Fruit fly (Drosophila melanogaster): ENCODE results near the gene Cip4.

Gene Cip4

DNA sequence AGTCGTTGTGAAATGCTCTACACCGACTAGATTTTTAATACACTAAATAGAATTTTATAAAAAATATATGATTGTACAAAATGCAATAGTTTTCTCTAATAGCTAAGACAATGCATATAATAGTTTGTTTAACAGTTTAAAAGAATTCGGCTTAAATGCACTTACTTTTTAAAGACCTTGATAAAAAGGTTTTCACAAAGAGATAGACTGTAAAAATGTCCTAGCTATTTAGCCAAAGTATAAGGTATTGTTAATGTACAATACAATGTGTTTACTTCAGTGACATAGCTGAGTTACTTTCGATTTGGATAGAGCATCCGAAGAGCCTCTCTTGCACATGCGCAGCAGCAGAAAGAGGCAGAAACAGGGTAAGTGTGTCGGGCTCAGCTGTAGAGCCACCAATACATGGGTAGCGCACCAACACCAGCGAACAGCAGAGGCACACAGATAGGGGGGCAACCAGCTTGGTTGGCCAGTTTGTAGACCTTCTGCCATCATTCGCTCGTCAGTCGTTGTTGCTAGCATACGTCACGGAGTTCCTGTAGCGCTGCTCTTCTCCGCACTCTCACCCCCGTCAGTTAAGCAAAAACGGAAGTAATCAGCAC lies 42.9 kb upstream of the Cip4 start, which contains the start of gene TP53INP (continued):
- TF ChIP-seq CG6854 (GFP tag; optimal IDR thresholded peaks at IDR 0.05) (peak; percentile 65), Eip93F (GFP tag; optimal IDR thresholded peaks at IDR 0.05) (peak; percentile 57), OdsH (GFP tag; optimal IDR thresholded peaks at IDR 0.05) (peak; percentile 91), pdm3 (GFP tag; optimal IDR thresholded peaks at IDR 0.05) (peak; percentile 88), CG3919 (GFP tag; optimal IDR thresholded peaks at IDR 0.05) (peak; percentile 90), CG1621 (tag; optimal IDR thresholded peaks at IDR 0.05) (peak; percentile 82), CG6276 (GFP tag; optimal IDR thresholded peaks at IDR 0.05) (peak; percentile 90), salr (GFP tag; optimal IDR thresholded peaks at IDR 0.05) (peak; percentile 80 to 93), CG4318 (GFP tag; optimal IDR thresholded peaks at IDR 0.05) (peak; percentile 89), CG6163 (GFP tag; IDR thresholded peaks at IDR 0.05) (peak; percentile 70; the same call in 2 of the 3 replicates), dac (GFP tag; optimal IDR thresholded peaks at IDR 0.05) (peak; percentile 72), achi (GFP tag; optimal IDR thresholded peaks at IDR 0.05) (peak; percentile 91), spab (GFP tag; optimal IDR thresholded peaks at IDR 0.05) (peak; percentile 91), Smox (GFP tag; optimal IDR thresholded peaks at IDR 0.05) (peak; percentile 82), CG31627 (GFP tag; optimal IDR thresholded peaks at IDR 0.05) (peak; percentile 75), eg (GFP tag; IDR thresholded peaks at IDR 0.05) (peak; percentile 58), CG32006 (GFP tag; optimal IDR thresholded peaks at IDR 0.05) (peak; percentile 96), Hr38 (GFP tag; optimal IDR thresholded peaks at IDR 0.05) (no peak), topi (GFP tag; optimal IDR thresholded peaks at IDR 0.05) (peak; percentile 90), CG11902 (GFP tag; optimal IDR thresholded peaks at IDR 0.05) (peak; percentile 82)

DNA sequence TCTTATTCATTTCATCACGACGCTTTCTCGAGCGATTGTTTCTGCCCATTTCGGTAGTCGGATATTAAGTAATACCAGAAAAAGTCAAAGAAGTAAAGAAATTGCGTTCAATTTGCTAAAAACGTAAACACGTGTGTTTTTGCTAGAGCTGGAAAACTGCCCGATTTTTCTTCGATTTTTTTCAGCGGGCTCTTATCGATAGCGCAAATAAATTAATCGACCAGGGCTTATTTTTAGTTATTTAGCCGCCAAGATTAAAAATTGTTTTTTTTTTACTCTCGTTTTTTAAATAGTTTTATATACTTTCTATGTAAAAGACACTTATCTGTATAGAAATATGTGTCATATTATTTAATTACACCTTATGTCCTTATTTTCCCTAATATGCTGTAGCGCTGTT lies 42.0 kb upstream of the Cip4 start, which contains the start of gene CG15019:
CG15019 (minus strand) TSS at position 138 of the 400 bp plus-strand sequence.
- TF ChIP-seq acj6 (GFP tag; optimal IDR thresholded peaks at IDR 0.05): no peak
- TF ChIP-seq CG10631 (GFP tag; optimal IDR thresholded peaks at IDR 0.05): no peak
- TF ChIP-seq CG31627 (GFP tag; optimal IDR thresholded peaks at IDR 0.05): no peak
- TF ChIP-seq achi (GFP tag; optimal IDR thresholded peaks at IDR 0.05): no peak
- TF ChIP-seq Eip75B (GFP tag; optimal IDR thresholded peaks at IDR 0.05): no peak

DNA sequence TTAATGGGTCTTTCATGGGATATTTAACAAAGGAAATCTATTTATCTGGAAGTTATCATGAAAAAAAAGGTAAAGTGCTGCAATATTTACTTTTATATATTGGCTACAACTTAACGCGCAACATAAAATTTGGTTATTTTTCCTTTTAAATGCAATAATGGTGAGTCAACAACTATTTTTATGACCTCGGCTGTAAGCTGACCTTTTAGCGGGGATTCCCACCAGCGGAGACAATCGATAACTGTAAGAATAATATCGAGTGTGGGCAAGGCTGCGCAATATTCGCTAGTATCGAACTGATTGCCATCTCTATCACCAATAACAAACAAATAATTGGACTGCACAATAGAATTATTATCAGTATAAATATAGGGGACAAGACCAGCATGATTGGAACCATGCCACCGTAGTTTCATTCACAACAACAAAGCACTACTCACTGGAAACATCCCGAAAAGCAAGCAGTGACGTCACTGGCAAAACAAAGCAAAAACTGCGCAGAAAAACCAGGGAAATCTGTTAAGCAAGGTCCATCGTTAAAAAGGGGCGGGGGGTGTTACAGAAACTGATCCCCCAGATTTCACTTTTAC lies 39.4 kb upstream of the Cip4 start, which contains the start of gene Syx17:
Syx17 (plus strand) TSS at position 308 of the 590 bp plus-strand sequence.
- peak; percentile 38 for TF ChIP-seq CG10631 (GFP tag; optimal IDR thresholded peaks at IDR 0.05)
- TF ChIP-seq pdm3 (GFP tag; optimal IDR thresholded peaks at IDR 0.05): peak; percentile 54
- TF ChIP-seq Eip78C (GFP tag): peak; percentile 86
- peak; percentile 23 for TF ChIP-seq dsx (GFP tag; optimal IDR thresholded peaks at IDR 0.05; ENCODE audit: poor library complexity, severe bottlenecking)
- TF ChIP-seq Sox102F (GFP tag; optimal IDR thresholded peaks at IDR 0.05): peak; percentile 39
- TF ChIP-seq esn (GFP tag; optimal IDR thresholded peaks at IDR 0.05): peak; percentile 61
- peak; percentile 41 for TF ChIP-seq topi (GFP tag; optimal IDR thresholded peaks at IDR 0.05)
- peak; percentile 67 for TF ChIP-seq CG15336 (GFP tag; IDR thresholded peaks at IDR 0.05)
- TF ChIP-seq CG6792 (GFP tag; optimal IDR thresholded peaks at IDR 0.05): no peak
- peak; percentile 45 for TF ChIP-seq acj6 (GFP tag; optimal IDR thresholded peaks at IDR 0.05)
- TF ChIP-seq vri (GFP tag; optimal IDR thresholded peaks at IDR 0.05): peak; percentile 25
- peak; percentile 62 for TF ChIP-seq CG3919 (GFP tag; optimal IDR thresholded peaks at IDR 0.05)
- no peak for TF ChIP-seq dac (GFP tag; optimal IDR thresholded peaks at IDR 0.05)
- TF ChIP-seq spab (GFP tag; optimal IDR thresholded peaks at IDR 0.05): peak; percentile 23
- no peak for TF ChIP-seq Hr38 (GFP tag; optimal IDR thresholded peaks at IDR 0.05)
- peak; percentile 72; the same call in 2 of the 3 replicates for TF ChIP-seq CG6163 (GFP tag; IDR thresholded peaks at IDR 0.05)
- peak; percentile 50 for TF ChIP-seq lz (GFP tag; optimal IDR thresholded peaks at IDR 0.05)
- peak; percentile 37 for TF ChIP-seq CG6808 (GFP tag; optimal IDR thresholded peaks at IDR 0.05)
- TF ChIP-seq CG16779 (tag; optimal IDR thresholded peaks at IDR 0.05): peak; percentile 23
- TF ChIP-seq cyc (GFP tag; optimal IDR thresholded peaks at IDR 0.05): peak; percentile 55
- TF ChIP-seq CG1621 (tag; optimal IDR thresholded peaks at IDR 0.05): peak; percentile 33
- TF ChIP-seq Hr39 (GFP tag; optimal IDR thresholded peaks at IDR 0.05): peak; percentile 65
- TF ChIP-seq Eip93F (GFP tag; optimal IDR thresholded peaks at IDR 0.05): no peak
- peak; percentile 36 for TF ChIP-seq Ets96B (tag; optimal IDR thresholded peaks at IDR 0.05)
- peak; percentile 28 for TF ChIP-seq CG3032 (tag; optimal IDR thresholded peaks at IDR 0.05)
- no peak for TF ChIP-seq salr (GFP tag; optimal IDR thresholded peaks at IDR 0.05)
- peak; percentile 77 for TF ChIP-seq Sox14 (GFP tag; optimal IDR thresholded peaks at IDR 0.05)
- no peak for TF ChIP-seq CG4318 (GFP tag; optimal IDR thresholded peaks at IDR 0.05)
- no peak for TF ChIP-seq Gug (GFP tag; IDR thresholded peaks at IDR 0.05)
- peak; percentile 60 for TF ChIP-seq Smox (GFP tag; optimal IDR thresholded peaks at IDR 0.05)
- peak; percentile 58; the same call in 2 of the 3 replicates for TF ChIP-seq CG8119 (GFP tag; IDR thresholded peaks at IDR 0.05)
- TF ChIP-seq Eip75B (GFP tag; optimal IDR thresholded peaks at IDR 0.05): peak; percentile 63
- no peak for TF ChIP-seq Sox15 (GFP tag; optimal IDR thresholded peaks at IDR 0.05)
- peak; percentile 36 for TF ChIP-seq CG8632 (GFP tag; optimal IDR thresholded peaks at IDR 0.05)
- TF ChIP-seq achi (GFP tag; optimal IDR thresholded peaks at IDR 0.05): peak; percentile 50
- peak in 1 of 2 experiments; percentile 3 for TF ChIP-seq ss (GFP tag; optimal IDR thresholded peaks at IDR 0.05)

Measured in whole organism, prepupa.